Worm (Caenorhabditis elegans) whole organism, young adult: ENCODE data around the gene bath-21.
"Not testable (repeated sequence)": the region's sequence is repeated elsewhere in the genome, so short reads cannot be mapped to it uniquely, and the experiment has no call there.

Experiments used
- B0261.1 ChIP-seq: sonication (generic microtip); optimal IDR thresholded peaks from 2 replicates; lab custom pipeline; 2016; ENCODE audit warnings: mild to moderate bottlenecking, missing genetic modification characterization, moderate library complexity, missing compliant biosample characterization
- D2030.7 ChIP-seq: fragments of 200-800 bp; sonication (Bioruptor generic); IDR thresholded peaks from 2 replicates; pipeline ENCODE4 v1.3.6; 2022; ENCODE audit warnings: missing genetic modification reagents, missing genetic modification characterization, missing compliant biosample characterization
- F57C9.4 ChIP-seq: sonication (generic microtip); optimal IDR thresholded peaks from 2 replicates; lab custom pipeline; 2017; ENCODE audit warnings: mild to moderate bottlenecking, missing genetic modification characterization, missing compliant biosample characterization
- Y56A3A.18 ChIP-seq: fragments of 200-800 bp; sonication (Bioruptor generic); IDR thresholded peaks from 2 replicates; pipeline ENCODE4 v1.3.6; 2022; ENCODE audit warnings: missing genetic modification reagents, missing genetic modification characterization, missing compliant biosample characterization
- ZK185.1 ChIP-seq: sonication (generic microtip); optimal IDR thresholded peaks from 2 replicates; lab custom pipeline; 2016; ENCODE audit warnings: mild to moderate bottlenecking, missing genetic modification characterization, missing compliant biosample characterization; ENCODE audit not compliant: poor library complexity, severe bottlenecking
- aptf-3 ChIP-seq: fragments of 200-800 bp; sonication (Bioruptor generic); IDR thresholded peaks from 2 replicates; pipeline ENCODE4 v1.3.6; 2022; ENCODE audit warnings: missing genetic modification characterization, missing compliant biosample characterization
- atf-7 ChIP-seq: sonication (generic microtip); optimal IDR thresholded peaks from 2 replicates; lab custom pipeline; 2017; ENCODE audit warnings: mild to moderate bottlenecking, missing genetic modification characterization, missing compliant biosample characterization
- cebp-1 ChIP-seq, 2 experiments: fragments of 200-800 bp in 1 of 2; sonication (Bioruptor generic) in 1 of 2; sonication (generic microtip) in 1 of 2; IDR thresholded peaks in 1 of 2; optimal IDR thresholded peaks in 1 of 2; 2 replicates each; pipeline versions ENCODE4 v1.3.6 to Lab custom; 2017 to 2022; ENCODE audit warnings: missing compliant biosample characterization in 2 of 2, missing genetic modification characterization in 2 of 2, mild to moderate bottlenecking in 1 of 2, missing genetic modification reagents in 1 of 2, moderate library complexity in 1 of 2
- dpff-1 ChIP-seq: sonication (generic microtip); optimal IDR thresholded peaks from 2 replicates; lab custom pipeline; 2017; ENCODE audit warnings: mild to moderate bottlenecking, missing genetic modification characterization, missing compliant biosample characterization
- egl-44 ChIP-seq: fragments of 200-800 bp; sonication (Bioruptor generic); IDR thresholded peaks from 2 replicates; pipeline ENCODE4 v1.3.6; 2022; ENCODE audit warnings: missing genetic modification reagents, missing genetic modification characterization, missing compliant biosample characterization
- ekl-4 ChIP-seq: fragments of 200-800 bp; sonication (Bioruptor generic); IDR thresholded peaks from 2 replicates; pipeline ENCODE4 v1.3.6; 2022; ENCODE audit warnings: missing genetic modification reagents, missing genetic modification characterization, missing compliant biosample characterization
- fkh-3 ChIP-seq: sonication (generic microtip); optimal IDR thresholded peaks from 2 replicates; lab custom pipeline; 2016; ENCODE audit warnings: mild to moderate bottlenecking, missing genetic modification characterization, missing compliant biosample characterization
- gei-17 ChIP-seq: fragments of 200-800 bp; sonication (Bioruptor generic); optimal IDR thresholded peaks from 2 replicates; lab custom pipeline; 2018; ENCODE audit warnings: mild to moderate bottlenecking, missing genetic modification characterization, missing compliant biosample characterization
- hlh-12 ChIP-seq: sonication (generic microtip); optimal IDR thresholded peaks from 2 replicates; lab custom pipeline; 2016; ENCODE audit warnings: missing genetic modification characterization, missing compliant biosample characterization
- hlh-26 ChIP-seq: fragments of 200-800 bp; sonication (Bioruptor generic); conservative IDR thresholded peaks from 2 replicates; pipeline ENCODE4 v1.3.6; 2022; ENCODE audit warnings: missing genetic modification reagents, missing genetic modification characterization, missing compliant biosample characterization
- hrde-1 ChIP-seq: sonication (generic microtip); optimal IDR thresholded peaks from 2 replicates; lab custom pipeline; 2016; ENCODE audit warnings: missing genetic modification characterization, mild to moderate bottlenecking, missing compliant biosample characterization, moderate library complexity, missing genotype, missing genetic modification reagents, borderline replicate concordance
- lag-1 ChIP-seq: fragments of 200-800 bp; sonication (Bioruptor generic); IDR thresholded peaks from 2 replicates; pipeline ENCODE4 v1.3.6; 2022; ENCODE audit warnings: missing genetic modification reagents, missing genetic modification characterization, missing compliant biosample characterization
- lin-26 ChIP-seq: fragments of 200-800 bp; sonication (Bioruptor generic); IDR thresholded peaks from 2 replicates; pipeline ENCODE4 v1.3.6; 2022; ENCODE audit warnings: missing genetic modification reagents, missing genetic modification characterization, missing compliant biosample characterization
- lin-35 ChIP-seq, 3 experiments: fragments of 150-350 bp in 2 of 3; sonication (generic microtip) in 1 of 3; optimal IDR thresholded peaks; 2 replicates each; lab custom pipeline; 2014 to 2018; ENCODE audit warnings: missing biosample characterization in 3 of 3, missing genetic modification characterization in 3 of 3, missing genetic modification reagents in 3 of 3
- lin-40 ChIP-seq: sonication (generic microtip); optimal IDR thresholded peaks from 2 replicates; lab custom pipeline; 2016; ENCODE audit warnings: missing genetic modification characterization, mild to moderate bottlenecking, missing compliant biosample characterization, missing genotype, missing genetic modification reagents
- mel-28 ChIP-seq: sonication (generic microtip); optimal IDR thresholded peaks from 2 replicates; lab custom pipeline; 2016; ENCODE audit warnings: borderline replicate concordance, mild to moderate bottlenecking, missing genetic modification characterization, missing compliant biosample characterization
- nhr-90 ChIP-seq: sonication (generic microtip); optimal IDR thresholded peaks from 2 replicates; lab custom pipeline; 2016; ENCODE audit warnings: missing genotype, mild to moderate bottlenecking, missing genetic modification characterization, missing compliant biosample characterization
- pbrm-1 ChIP-seq: fragments of 200-800 bp; sonication (Bioruptor generic); IDR thresholded peaks from 2 replicates; pipeline ENCODE4 v1.3.6; 2022; ENCODE audit warnings: missing genetic modification reagents, missing genetic modification characterization, missing compliant biosample characterization
- pha-4 ChIP-seq: fragments of 150-350 bp; sonication (generic microtip); optimal IDR thresholded peaks from 2 replicates; lab custom pipeline; 2014; ENCODE audit warnings: missing biosample characterization, missing genetic modification reagents, missing genetic modification characterization
- rec-8 ChIP-seq, 2 experiments: sonication (generic microtip); optimal IDR thresholded peaks; 2 replicates each; lab custom pipeline; 2016; ENCODE audit warnings: mild to moderate bottlenecking in 2 of 2, missing genetic modification characterization in 2 of 2, missing genetic modification reagents in 2 of 2, missing genotype in 2 of 2, missing biosample characterization in 1 of 2, missing compliant biosample characterization in 1 of 2, moderate library complexity in 1 of 2
- rpc-1 ChIP-seq, 2 experiments: fragments of 150-350 bp in 1 of 2; sonication (generic microtip) in 1 of 2; optimal IDR thresholded peaks; 2 replicates each; lab custom pipeline; 2014 to 2018; ENCODE audit warnings: missing biosample characterization in 1 of 2, missing genetic modification characterization in 1 of 2, missing genetic modification reagents in 1 of 2, missing genotype in 1 of 2
- sea-2 ChIP-seq: fragments of 200-800 bp; sonication (Bioruptor generic); IDR thresholded peaks from 2 replicates; pipeline ENCODE4 v1.3.6; 2022; ENCODE audit warnings: missing genetic modification characterization, missing compliant biosample characterization
- snpc-1.1 ChIP-seq: sonication (generic microtip); optimal IDR thresholded peaks from 2 replicates; lab custom pipeline; 2017; ENCODE audit warnings: missing genetic modification characterization, mild to moderate bottlenecking, missing compliant biosample characterization, antibody characterized with exemption, moderate library complexity, missing genotype, missing genetic modification reagents; ENCODE audit not compliant: insufficient read depth
- snpc-3.4 ChIP-seq: sonication (generic microtip); optimal IDR thresholded peaks from 2 replicates; lab custom pipeline; 2017; ENCODE audit warnings: missing genetic modification characterization, mild to moderate bottlenecking, missing compliant biosample characterization, antibody characterized with exemption, moderate library complexity, missing genotype, missing genetic modification reagents
- ztf-25 ChIP-seq: fragments of 200-800 bp; sonication (Bioruptor generic); IDR thresholded peaks from 2 replicates; pipeline ENCODE4 v1.3.6; 2022; ENCODE audit warnings: missing genetic modification reagents, missing genetic modification characterization, missing compliant biosample characterization
- ztf-3 ChIP-seq: fragments of 200-800 bp; sonication (Bioruptor generic); optimal IDR thresholded peaks from 2 replicates; lab custom pipeline; 2018; ENCODE audit warnings: mild to moderate bottlenecking, missing genetic modification characterization, missing compliant biosample characterization

bath-21 gene

ce11 chrII:2012698-2013097, 13.7 kb downstream of the bath-21 start, which contains the start of gene F59H6.15:
Gene F59H6.15, plus strand, starts transcription at chrII:2012998.
- TF ChIP-seq atf-7 (tag; lab: Kevin White, UChicago): no peak

ce11 chrII:2011179-2011578, 15.2 kb downstream of the bath-21 start:
- no peak for TF ChIP-seq cebp-1 (GFP tag; IDR thresholded peaks at IDR 0.05; lab: Robert Waterston, UW)
- TF ChIP-seq cebp-1 (tag; optimal IDR thresholded peaks at IDR 0.05; lab: Kevin White, UChicago): no peak
- TF ChIP-seq rec-8 (tag; optimal IDR thresholded peaks at IDR 0.05; lab: Kevin White, UChicago): no peak
- TF ChIP-seq snpc-1.1 (tag; lab: Kevin White, UChicago): no peak
- no peak for TF ChIP-seq pbrm-1
- TF ChIP-seq lin-26 (GFP tag; lab: Robert Waterston, UW): no peak
- TF ChIP-seq gei-17 (GFP tag; lab: Kevin White, UChicago): no peak
- no peak for TF ChIP-seq hrde-1 (tag; lab: Kevin White, UChicago)
- TF ChIP-seq Y56A3A.18: no peak
- TF ChIP-seq egl-44 (GFP tag; lab: Robert Waterston, UW): no peak
- no peak for TF ChIP-seq aptf-3 (GFP tag; lab: Robert Waterston, UW)
- no peak for TF ChIP-seq lag-1
- TF ChIP-seq ekl-4 (GFP tag; lab: Robert Waterston, UW): no peak
- TF ChIP-seq rpc-1 (optimal IDR thresholded peaks at IDR 0.05; lab: Kevin White, UChicago): no peak
- TF ChIP-seq rpc-1 (tag; optimal IDR thresholded peaks at IDR 0.05; lab: Kevin White, UChicago): no peak
- no peak for TF ChIP-seq dpff-1
- no peak for TF ChIP-seq B0261.1
- no peak for TF ChIP-seq pha-4 (tag; lab: Kevin White, UChicago)
- TF ChIP-seq, all 124 proteins: peak for 0

ce11 chrII:2000720-2001119, 25.7 kb downstream of the bath-21 start, which contains the start of gene ceh-84:
Gene ceh-84, minus strand, starts transcription at chrII:2000820.
- TF ChIP-seq ZK185.1 (tag; lab: Kevin White, UChicago); D2030.7 (GFP tag; lab: Robert Waterston, UW); snpc-3.4: not testable (repeated sequence)

ce11 chrII:1998561-1998960, 27.9 kb downstream of the bath-21 start, which contains the start of gene math-19:
Gene math-19, plus strand, starts transcription at chrII:1998861.
- TF ChIP-seq F57C9.4 (tag; lab: Kevin White, UChicago); pha-4 (tag; lab: Kevin White, UChicago); aptf-3 (GFP tag; lab: Robert Waterston, UW): not testable (repeated sequence)

- no peak for TF ChIP-seq sea-2 (GFP tag; lab: Robert Waterston, UW)
- TF ChIP-seq ztf-3: no peak
- no peak for TF ChIP-seq lin-35 (GFP tag; optimal IDR thresholded peaks at IDR 0.05; lab: Kevin White, UChicago)
- no peak for TF ChIP-seq aptf-3 (GFP tag; lab: Robert Waterston, UW)
- no peak for TF ChIP-seq mel-28 (tag; lab: Kevin White, UChicago)
- TF ChIP-seq fkh-3: no peak
- TF ChIP-seq hlh-26: no peak
- TF ChIP-seq hlh-12 (tag; lab: Kevin White, UChicago): no peak
- no peak for TF ChIP-seq snpc-3.4
- no peak for TF ChIP-seq nhr-90 (tag; lab: Kevin White, UChicago)
- no peak for TF ChIP-seq lin-40 (tag; lab: Kevin White, UChicago)
- TF ChIP-seq ztf-25: no peak
These were observed 30.2 kb downstream of the bath-21 start, which contains the start of gene math-20 for ce11 chrII:1996237-1996636. Gene math-20, plus strand, starts transcription at chrII:1996537.
